Fruit fly (Drosophila melanogaster) whole organism: ENCODE results near the gene ey.

ENCODE experiments used
- CG8478 ChIP-seq: fragments of >200 bp; optimal IDR thresholded peaks from 2 replicates; lab custom pipeline; 2018; ENCODE audit warnings: inconsistent platforms
- Dll ChIP-seq: fragments of >200 bp; optimal IDR thresholded peaks from 2 replicates; lab custom pipeline; 2017
- EcR ChIP-seq, 2 experiments: fragments of >200 bp; optimal IDR thresholded peaks; 2 replicates each; lab custom pipeline; 2017; ENCODE audit warnings: missing biosample characterization in 2 of 2, missing genetic modification characterization in 2 of 2, missing genetic modification reagents in 2 of 2
- pan ChIP-seq: fragments of >200 bp; optimal IDR thresholded peaks from 2 replicates; lab custom pipeline; 2017
- psq ChIP-seq: fragments of >200 bp; optimal IDR thresholded peaks from 2 replicates; lab custom pipeline; 2017
- usp ChIP-seq: fragments of >200 bp; optimal IDR thresholded peaks from 2 replicates; lab custom pipeline; 2017; ENCODE audit warnings: missing biosample characterization, missing genetic modification characterization, mixed read lengths

ey gene

DNA sequence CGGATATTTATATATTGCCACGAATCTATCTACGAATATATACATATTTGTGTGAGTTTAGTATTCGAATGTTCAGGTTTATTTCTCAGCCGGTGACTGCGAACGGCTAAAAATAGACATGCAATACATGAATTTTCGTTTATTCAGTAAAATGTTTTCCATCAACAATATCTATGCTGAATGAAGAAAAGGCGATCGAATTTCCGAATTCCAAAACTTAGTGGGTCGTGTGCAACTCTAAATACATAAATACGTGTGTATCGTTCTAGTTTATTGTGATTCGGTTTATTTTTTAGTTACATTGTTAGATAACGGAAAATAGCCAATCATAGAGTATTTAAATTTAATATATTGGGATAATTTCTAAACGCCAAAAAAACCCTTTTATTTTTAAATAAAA lies 27.6 kb downstream of the ey start:
- TF ChIP-seq usp (GFP tag; lab: Kevin White, UChicago) (no peak), pan (lab: Kevin White, UChicago) (no peak), psq (lab: Kevin White, UChicago) (no peak), Dll (no peak), CG8478 (lab: Kevin White, UChicago) (no peak), EcR (GFP tag; optimal IDR thresholded peaks at IDR 0.05; lab: Kevin White, UChicago) (no peak)
